Worm (Caenorhabditis elegans) whole organism, young adult: Measurements from ENCODE around the gene T04C12.9.

Experiments used
- F10E7.11 ChIP-seq: sonication (generic microtip); optimal IDR thresholded peaks from 2 replicates; lab custom pipeline; 2017; ENCODE audit warnings: mild to moderate bottlenecking, missing genetic modification characterization, moderate library complexity, missing compliant biosample characterization
- F33H1.4 ChIP-seq: fragments of 200-800 bp; sonication (Bioruptor generic); IDR thresholded peaks from 2 replicates; pipeline ENCODE4 v1.3.6; 2022; ENCODE audit warnings: missing genetic modification reagents, missing genetic modification characterization, missing compliant biosample characterization
- F52B5.7 ChIP-seq: sonication (generic microtip); optimal IDR thresholded peaks from 2 replicates; lab custom pipeline; 2016; ENCODE audit warnings: mild to moderate bottlenecking, missing genetic modification characterization, missing compliant biosample characterization
- F55B11.4 ChIP-seq: sonication (generic microtip); optimal IDR thresholded peaks from 2 replicates; lab custom pipeline; 2016; ENCODE audit warnings: missing compliant biosample characterization, missing genetic modification characterization, borderline replicate concordance; ENCODE audit not compliant: insufficient read depth
- K11D2.4 ChIP-seq: fragments of 200-800 bp; sonication (Bioruptor generic); IDR thresholded peaks from 2 replicates; pipeline ENCODE4 v1.3.6; 2022; ENCODE audit warnings: missing genetic modification reagents, missing genetic modification characterization, missing compliant biosample characterization
- K12H6.12 ChIP-seq: fragments of 200-800 bp; sonication (Bioruptor generic); optimal IDR thresholded peaks from 2 replicates; lab custom pipeline; 2018; ENCODE audit warnings: mild to moderate bottlenecking, missing genetic modification characterization, missing compliant biosample characterization
- T26A5.8 ChIP-seq: sonication (generic microtip); optimal IDR thresholded peaks from 2 replicates; lab custom pipeline; 2016; ENCODE audit warnings: missing genetic modification characterization, missing compliant biosample characterization
- Y53G8AR.9 ChIP-seq: fragments of 200-800 bp; sonication (Bioruptor generic); conservative IDR thresholded peaks from 2 replicates; pipeline ENCODE4 v1.3.6; 2022; ENCODE audit warnings: missing genetic modification reagents, missing genetic modification characterization, missing compliant biosample characterization
- Y56A3A.18 ChIP-seq: fragments of 200-800 bp; sonication (Bioruptor generic); IDR thresholded peaks from 2 replicates; pipeline ENCODE4 v1.3.6; 2022; ENCODE audit warnings: missing genetic modification reagents, missing genetic modification characterization, missing compliant biosample characterization
- Y67H2A.10 ChIP-seq: fragments of 200-800 bp; sonication (Bioruptor generic); conservative IDR thresholded peaks from 2 replicates; pipeline ENCODE4 v1.3.6; 2022; ENCODE audit warnings: missing genetic modification reagents, missing genetic modification characterization, missing compliant biosample characterization
- aptf-2 ChIP-seq: fragments of 200-800 bp; sonication (Bioruptor generic); conservative IDR thresholded peaks from 2 replicates; pipeline ENCODE4 v1.3.6; 2022; ENCODE audit warnings: missing genetic modification reagents, missing genetic modification characterization, missing compliant biosample characterization
- bed-2 ChIP-seq: fragments of 200-800 bp; sonication (Bioruptor generic); IDR thresholded peaks from 2 replicates; pipeline ENCODE4 v1.3.6; 2022; ENCODE audit warnings: missing genetic modification reagents, missing genetic modification characterization, missing compliant biosample characterization
- cebp-1 ChIP-seq, 2 experiments: fragments of 200-800 bp in 1 of 2; sonication (Bioruptor generic) in 1 of 2; sonication (generic microtip) in 1 of 2; IDR thresholded peaks in 1 of 2; optimal IDR thresholded peaks in 1 of 2; 2 replicates each; pipeline versions ENCODE4 v1.3.6 to Lab custom; 2017 to 2022; ENCODE audit warnings: missing compliant biosample characterization in 2 of 2, missing genetic modification characterization in 2 of 2, mild to moderate bottlenecking in 1 of 2, missing genetic modification reagents in 1 of 2, moderate library complexity in 1 of 2
- ceh-100 ChIP-seq: fragments of 200-800 bp; sonication (Bioruptor generic); IDR thresholded peaks from 2 replicates; pipeline ENCODE4 v1.3.6; 2022; ENCODE audit warnings: missing genetic modification reagents, missing genetic modification characterization, missing compliant biosample characterization
- ceh-27 ChIP-seq: fragments of 200-800 bp; sonication (Bioruptor generic); optimal IDR thresholded peaks from 2 replicates; lab custom pipeline; 2018; ENCODE audit warnings: mild to moderate bottlenecking, missing genetic modification characterization, moderate library complexity, missing compliant biosample characterization
- ceh-91 ChIP-seq: fragments of 200-800 bp; sonication (Bioruptor generic); IDR thresholded peaks from 2 replicates; pipeline ENCODE4 v1.3.6; 2022; ENCODE audit warnings: missing genetic modification reagents, missing genetic modification characterization, missing compliant biosample characterization
- chd-7 ChIP-seq: sonication (generic microtip); optimal IDR thresholded peaks from 2 replicates; lab custom pipeline; 2016; ENCODE audit warnings: mild to moderate bottlenecking, missing genetic modification characterization, moderate library complexity, missing compliant biosample characterization
- die-1 ChIP-seq: sonication (generic microtip); optimal IDR thresholded peaks from 2 replicates; lab custom pipeline; 2016; ENCODE audit warnings: missing genotype, mild to moderate bottlenecking, missing genetic modification characterization, missing compliant biosample characterization
- efl-1 ChIP-seq: fragments of 150-350 bp; optimal IDR thresholded peaks from 2 replicates; lab custom pipeline; 2014; ENCODE audit warnings: missing biosample characterization, missing genetic modification reagents, missing genetic modification characterization
- ets-4 ChIP-seq: fragments of 200-800 bp; sonication (Bioruptor generic); optimal IDR thresholded peaks from 2 replicates; lab custom pipeline; 2018; ENCODE audit warnings: mild to moderate bottlenecking, missing genetic modification characterization, missing compliant biosample characterization
- gei-17 ChIP-seq: fragments of 200-800 bp; sonication (Bioruptor generic); optimal IDR thresholded peaks from 2 replicates; lab custom pipeline; 2018; ENCODE audit warnings: mild to moderate bottlenecking, missing genetic modification characterization, missing compliant biosample characterization
- hmg-20 ChIP-seq: fragments of 200-800 bp; sonication (Bioruptor generic); IDR thresholded peaks from 2 replicates; pipeline ENCODE4 v1.3.6; 2022; ENCODE audit warnings: missing genetic modification reagents, missing genetic modification characterization, missing compliant biosample characterization
- hsf-1 ChIP-seq: fragments of 200-800 bp; sonication (Bioruptor generic); IDR thresholded peaks from 2 replicates; pipeline ENCODE4 v1.3.6; 2022; ENCODE audit warnings: missing genetic modification reagents, missing genetic modification characterization, missing compliant biosample characterization
- let-607 ChIP-seq, 2 experiments: fragments of 200-800 bp in 1 of 2; sonication (Bioruptor generic) in 1 of 2; sonication (generic microtip) in 1 of 2; optimal IDR thresholded peaks; 2 replicates each; lab custom pipeline; 2016 to 2018; ENCODE audit warnings: mild to moderate bottlenecking in 2 of 2, missing compliant biosample characterization in 2 of 2, missing genetic modification characterization in 2 of 2, moderate library complexity in 2 of 2, missing genotype in 1 of 2
- lin-40 ChIP-seq: sonication (generic microtip); optimal IDR thresholded peaks from 2 replicates; lab custom pipeline; 2016; ENCODE audit warnings: missing genetic modification characterization, mild to moderate bottlenecking, missing compliant biosample characterization, missing genotype, missing genetic modification reagents
- lin-54 ChIP-seq: fragments of 200-800 bp; sonication (Bioruptor generic); optimal IDR thresholded peaks from 2 replicates; lab custom pipeline; 2018; ENCODE audit warnings: mild to moderate bottlenecking, missing genetic modification characterization, missing compliant biosample characterization
- lir-1 ChIP-seq: fragments of 200-800 bp; sonication (Bioruptor generic); conservative IDR thresholded peaks from 2 replicates; pipeline ENCODE4 v1.3.6; 2022; ENCODE audit warnings: missing genetic modification reagents, missing genetic modification characterization, missing compliant biosample characterization
- madf-10 ChIP-seq: sonication (generic microtip); optimal IDR thresholded peaks from 2 replicates; lab custom pipeline; 2016; ENCODE audit warnings: mild to moderate bottlenecking, missing genetic modification characterization, missing compliant biosample characterization
- madf-3 ChIP-seq: fragments of 200-800 bp; sonication (Bioruptor generic); IDR thresholded peaks from 2 replicates; pipeline ENCODE4 v1.3.6; 2022; ENCODE audit warnings: missing genetic modification reagents, missing genetic modification characterization, missing compliant biosample characterization
- madf-6 ChIP-seq: fragments of 200-800 bp; sonication (Bioruptor generic); IDR thresholded peaks from 2 replicates; pipeline ENCODE4 v1.3.6; 2022; ENCODE audit warnings: missing genetic modification reagents, missing genetic modification characterization, missing compliant biosample characterization
- nfya-1 ChIP-seq: sonication (generic microtip); optimal IDR thresholded peaks from 2 replicates; lab custom pipeline; 2017; ENCODE audit warnings: antibody characterized with exemption, missing compliant biosample characterization, missing genetic modification characterization, borderline replicate concordance; ENCODE audit not compliant: insufficient read depth
- nfya-2 ChIP-seq: fragments of 200-800 bp; sonication (Bioruptor generic); IDR thresholded peaks from 2 replicates; pipeline ENCODE4 v1.3.6; 2022; ENCODE audit warnings: missing genetic modification reagents, missing genetic modification characterization, missing compliant biosample characterization
- nfyb-1 ChIP-seq: fragments of 200-800 bp; sonication (Bioruptor generic); IDR thresholded peaks from 2 replicates; pipeline ENCODE4 v1.3.6; 2022; ENCODE audit warnings: missing genetic modification reagents, missing genetic modification characterization, missing compliant biosample characterization
- nhr-120 ChIP-seq: fragments of 200-800 bp; sonication (Bioruptor generic); IDR thresholded peaks from 2 replicates; pipeline ENCODE4 v1.3.6; 2022; ENCODE audit warnings: missing genetic modification characterization, missing compliant biosample characterization
- nhr-179 ChIP-seq: sonication (generic microtip); optimal IDR thresholded peaks from 2 replicates; lab custom pipeline; 2016; ENCODE audit warnings: mild to moderate bottlenecking, missing genetic modification characterization, missing compliant biosample characterization
- nhr-27 ChIP-seq: fragments of 200-800 bp; sonication (Bioruptor generic); optimal IDR thresholded peaks from 2 replicates; lab custom pipeline; 2018; ENCODE audit warnings: mild to moderate bottlenecking, missing genetic modification characterization, moderate library complexity, missing compliant biosample characterization
- rcor-1 ChIP-seq: fragments of 200-800 bp; sonication (Bioruptor generic); IDR thresholded peaks from 2 replicates; pipeline ENCODE4 v1.3.6; 2022; ENCODE audit warnings: missing genetic modification reagents, missing genetic modification characterization, missing compliant biosample characterization
- rpc-1 ChIP-seq, 2 experiments: fragments of 150-350 bp in 1 of 2; sonication (generic microtip) in 1 of 2; optimal IDR thresholded peaks; 2 replicates each; lab custom pipeline; 2014 to 2018; ENCODE audit warnings: missing biosample characterization in 1 of 2, missing genetic modification characterization in 1 of 2, missing genetic modification reagents in 1 of 2, missing genotype in 1 of 2
- snpc-1.1 ChIP-seq: sonication (generic microtip); optimal IDR thresholded peaks from 2 replicates; lab custom pipeline; 2017; ENCODE audit warnings: missing genetic modification characterization, mild to moderate bottlenecking, missing compliant biosample characterization, antibody characterized with exemption, moderate library complexity, missing genotype, missing genetic modification reagents; ENCODE audit not compliant: insufficient read depth
- snpc-3.4 ChIP-seq: sonication (generic microtip); optimal IDR thresholded peaks from 2 replicates; lab custom pipeline; 2017; ENCODE audit warnings: missing genetic modification characterization, mild to moderate bottlenecking, missing compliant biosample characterization, antibody characterized with exemption, moderate library complexity, missing genotype, missing genetic modification reagents
- sptf-2 ChIP-seq: fragments of 200-800 bp; sonication (Bioruptor generic); optimal IDR thresholded peaks from 2 replicates; lab custom pipeline; 2018; ENCODE audit warnings: mild to moderate bottlenecking, missing genetic modification characterization, missing compliant biosample characterization
- tbx-9 ChIP-seq: sonication (generic microtip); optimal IDR thresholded peaks from 2 replicates; lab custom pipeline; 2016; ENCODE audit warnings: borderline replicate concordance, missing genetic modification characterization, inconsistent platforms, missing compliant biosample characterization
- unc-130 ChIP-seq: sonication (generic microtip); optimal IDR thresholded peaks from 2 replicates; lab custom pipeline; 2016; ENCODE audit warnings: missing genetic modification reagents, missing genetic modification characterization, missing compliant biosample characterization
- ztf-25 ChIP-seq: fragments of 200-800 bp; sonication (Bioruptor generic); IDR thresholded peaks from 2 replicates; pipeline ENCODE4 v1.3.6; 2022; ENCODE audit warnings: missing genetic modification reagents, missing genetic modification characterization, missing compliant biosample characterization

The T04C12.9 gene

DNA sequence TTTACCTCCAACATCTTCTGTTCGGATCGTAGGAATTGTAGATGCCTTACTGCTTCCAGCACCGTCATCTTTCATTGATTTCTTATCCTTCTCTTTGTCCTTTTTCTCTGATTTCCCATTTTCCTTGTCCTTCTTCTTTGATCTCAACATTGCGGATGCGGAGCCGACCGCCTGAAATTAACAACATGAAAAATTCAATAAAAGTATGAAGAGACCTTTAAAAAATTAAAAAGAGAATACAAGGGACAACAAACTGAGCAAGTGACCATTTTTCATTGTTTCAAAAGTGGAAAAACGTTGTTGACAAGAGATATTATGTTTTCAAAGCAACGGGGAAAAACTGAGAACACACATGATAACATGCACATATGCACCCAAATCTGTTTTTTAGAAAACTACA, 32.3 kb downstream of the T04C12.9 start:
- no peak for TF ChIP-seq sptf-2 (GFP tag; lab: Kevin White, UChicago)
- no peak for TF ChIP-seq hsf-1 (GFP tag; lab: Robert Waterston, UW)
- no peak for TF ChIP-seq K11D2.4 (GFP tag; lab: Robert Waterston, UW)

DNA sequence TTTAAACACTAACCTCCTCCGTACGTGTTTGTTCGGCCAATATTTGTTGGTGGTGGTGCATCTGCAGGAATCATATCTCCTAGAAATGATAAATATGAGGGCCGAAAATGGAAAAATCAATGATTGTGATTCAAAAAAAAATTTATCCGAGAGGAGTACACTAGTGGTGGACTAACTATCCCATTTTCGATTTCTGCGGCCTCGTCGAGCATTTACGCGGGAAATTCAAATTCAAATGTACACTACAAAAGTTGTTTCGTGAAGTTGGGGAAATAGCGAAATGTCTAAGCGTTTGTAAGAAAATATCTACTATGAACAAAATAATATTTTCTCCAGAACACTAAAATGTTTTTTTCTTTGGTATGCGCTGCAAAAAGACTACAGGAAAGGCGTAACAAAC, 33.7 kb downstream of the T04C12.9 start:
- TF ChIP-seq bed-2 (GFP tag; lab: Robert Waterston, UW), result 0 out of 2 replicates have a peak, but pooled peaks have one; percentile 57
- TF ChIP-seq tbx-9 (tag; lab: Kevin White, UChicago), result no peak
- peak; percentile 40 for TF ChIP-seq madf-6 (GFP tag; lab: Robert Waterston, UW)
- TF ChIP-seq snpc-1.1 (tag; lab: Kevin White, UChicago), result no peak
- 0 out of 2 replicates have a peak, but pooled peaks have one; percentile 56 for TF ChIP-seq madf-3
- no peak for TF ChIP-seq nhr-179 (tag; lab: Kevin White, UChicago)
- peak; percentile 72 for TF ChIP-seq efl-1 (GFP tag; lab: Kevin White, UChicago)
- TF ChIP-seq chd-7 (tag; lab: Kevin White, UChicago), result peak; percentile 9
- TF ChIP-seq gei-17 (GFP tag; lab: Kevin White, UChicago), result no peak
- TF ChIP-seq nfya-1 (tag; lab: Kevin White, UChicago), result no peak
- peak; percentile 30 for TF ChIP-seq lin-40 (tag; lab: Kevin White, UChicago)
- TF ChIP-seq snpc-3.4 (tag; lab: Kevin White, UChicago), result no peak
- TF ChIP-seq F33H1.4 (GFP tag; lab: Robert Waterston, UW), result peak; percentile 43; the same call in 1 of the 2 replicates
- peak; percentile 53 for TF ChIP-seq ceh-100 (GFP tag; lab: Robert Waterston, UW)
- no peak for TF ChIP-seq die-1
- TF ChIP-seq Y53G8AR.9 (GFP tag; lab: Robert Waterston, UW), result no peak
- TF ChIP-seq aptf-2 (GFP tag; lab: Robert Waterston, UW), result no peak
- no peak for TF ChIP-seq sptf-2 (GFP tag; lab: Kevin White, UChicago)
- no peak for TF ChIP-seq nfyb-1
- peak; percentile 50; the same call in 1 of the 2 replicates for TF ChIP-seq lir-1 (GFP tag; lab: Robert Waterston, UW)
- no peak for TF ChIP-seq ztf-25 (GFP tag; lab: Robert Waterston, UW)
- peak; percentile 44 for TF ChIP-seq unc-130 (GFP tag; lab: Kevin White, UChicago)
- TF ChIP-seq let-607 (tag; optimal IDR thresholded peaks at IDR 0.05; lab: Kevin White, UChicago), result peak in 1 of 2 experiments; percentile 7
- no peak for TF ChIP-seq nhr-27 (tag; lab: Kevin White, UChicago)
- peak; percentile 34; the same call in 1 of the 2 replicates for TF ChIP-seq rcor-1
- peak; percentile 58 for TF ChIP-seq K12H6.12 (tag; lab: Kevin White, UChicago)
- 0 out of 2 replicates have a peak, but pooled peaks have one; percentile 27 for TF ChIP-seq ceh-91 (GFP tag; lab: Robert Waterston, UW)
- no peak for TF ChIP-seq nhr-120 (GFP tag; lab: Robert Waterston, UW)
- peak; percentile 2 for TF ChIP-seq madf-10
- TF ChIP-seq Y56A3A.18 (GFP tag; lab: Robert Waterston, UW), result no peak
- no peak for TF ChIP-seq ets-4 (GFP tag; lab: Kevin White, UChicago)
- 0 out of 2 replicates have a peak, but pooled peaks have one; percentile 49 for TF ChIP-seq hmg-20 (GFP tag; lab: Robert Waterston, UW)
- peak; percentile 92 for TF ChIP-seq lin-54
- TF ChIP-seq cebp-1 (GFP tag; IDR thresholded peaks at IDR 0.05; lab: Robert Waterston, UW), result no peak
- peak; percentile 23 for TF ChIP-seq cebp-1 (tag; optimal IDR thresholded peaks at IDR 0.05; lab: Kevin White, UChicago)
- no peak for TF ChIP-seq rpc-1 (optimal IDR thresholded peaks at IDR 0.05; lab: Kevin White, UChicago)
- TF ChIP-seq rpc-1 (tag; optimal IDR thresholded peaks at IDR 0.05; lab: Kevin White, UChicago), result no peak
- no peak for TF ChIP-seq T26A5.8 (tag; lab: Kevin White, UChicago)
- TF ChIP-seq F10E7.11 (tag; lab: Kevin White, UChicago), result no peak
- no peak for TF ChIP-seq F52B5.7 (tag; lab: Kevin White, UChicago)
- TF ChIP-seq nfya-2, result no peak
- no peak for TF ChIP-seq Y67H2A.10 (GFP tag; lab: Robert Waterston, UW)
- peak; percentile 56 for TF ChIP-seq ceh-27
- TF ChIP-seq F55B11.4, result no peak
